Worm (Caenorhabditis elegans): ENCODE measurements around the gene Y42A5A.1.

DNA sequence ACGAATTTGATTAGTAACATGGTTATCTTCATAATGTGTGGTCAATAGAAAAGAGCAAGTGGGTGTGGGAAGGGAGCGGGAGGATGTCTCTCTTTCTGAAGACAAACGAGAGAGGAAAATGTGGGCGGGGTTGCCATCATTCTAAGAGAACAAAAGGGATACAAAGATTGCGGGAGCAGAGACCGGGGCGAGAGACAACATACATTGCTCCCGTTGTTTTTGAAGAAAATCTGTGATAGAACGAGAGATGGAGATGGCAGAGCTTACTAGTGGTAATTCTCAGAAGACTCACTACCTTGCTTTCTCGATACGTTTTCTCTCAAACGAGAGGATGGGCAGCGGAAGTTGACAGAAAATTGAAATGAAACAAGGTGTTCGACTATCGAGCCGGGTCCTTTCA, 14.4 kb upstream of the Y42A5A.1 start:
- no peak for TF ChIP-seq flt-1 (GFP tag; IDR thresholded peaks at IDR 0.05)
- TF ChIP-seq T22C8.4 (GFP tag; IDR thresholded peaks at IDR 0.05): no peak
- no peak for TF ChIP-seq ztf-23 (GFP tag; IDR thresholded peaks at IDR 0.05)
- TF ChIP-seq tab-1 (GFP tag; IDR thresholded peaks at IDR 0.05): no peak
- no peak for TF ChIP-seq med-1 (GFP tag; optimal IDR thresholded peaks at IDR 0.05; ENCODE audit: insufficient read depth)
- no peak for TF ChIP-seq ztf-29 (GFP tag; IDR thresholded peaks at IDR 0.05)
